Fruit fly (Drosophila melanogaster): ENCODE results near the gene csw.
A peak's percentile ranks its signal among the peaks of the same experiment; 100 is the strongest.

The csw gene

dm6 chrX:2140487-2140886, 46.5 kb downstream of the csw start:
- TF ChIP-seq noc (tag; optimal IDR thresholded peaks at IDR 0.05), result no peak

dm6 chrX:2141159-2141853, 47.3 kb downstream of the csw start, which contains the start of gene D2hgdh:
TSS of gene D2hgdh (plus strand) at chrX:2141489.
- TF ChIP-seq noc (tag; optimal IDR thresholded peaks at IDR 0.05), result no peak

- TF ChIP-seq noc (tag; optimal IDR thresholded peaks at IDR 0.05), result peak; percentile 82
Measured at dm6 chrX:2141854-2142216, 47.8 kb downstream of the csw start.

- peak; percentile 8 for TF ChIP-seq noc (tag; optimal IDR thresholded peaks at IDR 0.05)
Measured at dm6 chrX:2142275-2142934, 48.4 kb downstream of the csw start.

dm6 chrX:2142935-2143312, 48.9 kb downstream of the csw start:
- no peak for TF ChIP-seq noc (tag; optimal IDR thresholded peaks at IDR 0.05)

- TF ChIP-seq noc (tag; optimal IDR thresholded peaks at IDR 0.05), result no peak
Measured at dm6 chrX:2145114-2145513, 51.1 kb downstream of the csw start, which contains the start of gene Pgd. TSS of gene Pgd (plus strand) at chrX:2145136.

- TF ChIP-seq noc (tag; optimal IDR thresholded peaks at IDR 0.05), result peak; percentile 68
Measured at dm6 chrX:2145690-2146470, 51.8 kb downstream of the csw start.

dm6 chrX:2146574-2146973, 52.5 kb downstream of the csw start:
- TF ChIP-seq noc (tag; optimal IDR thresholded peaks at IDR 0.05), result no peak

- no peak for TF ChIP-seq noc (tag; optimal IDR thresholded peaks at IDR 0.05)
Measured at dm6 chrX:2147475-2147874, 53.4 kb downstream of the csw start.

- TF ChIP-seq noc (tag; optimal IDR thresholded peaks at IDR 0.05), result no peak
Measured at dm6 chrX:2148671-2149070, 54.6 kb downstream of the csw start.

- peak; percentile 3 for TF ChIP-seq noc (tag; optimal IDR thresholded peaks at IDR 0.05)
Measured at dm6 chrX:2149478-2149877, 55.4 kb downstream of the csw start, which contains the start of gene bcn92. TSS of gene bcn92 (minus strand) at chrX:2149647.

dm6 chrX:2155868-2156267, 61.8 kb downstream of the csw start:
- no peak for TF ChIP-seq noc (tag; optimal IDR thresholded peaks at IDR 0.05)

dm6 chrX:2157929-2158610, 64.0 kb downstream of the csw start:
- TF ChIP-seq noc (tag; optimal IDR thresholded peaks at IDR 0.05), result no peak

- TF ChIP-seq noc (tag; optimal IDR thresholded peaks at IDR 0.05), result peak; percentile 29
Measured at dm6 chrX:2158668-2159163, 64.7 kb downstream of the csw start, which contains the start of gene wapl. TSS of gene wapl (minus strand) at chrX:2158983.

- no peak for TF ChIP-seq noc (tag; optimal IDR thresholded peaks at IDR 0.05)
Measured at dm6 chrX:2161020-2161419, 67.0 kb downstream of the csw start.

Data from whole organism, larva.